Fruit fly (Drosophila melanogaster) S2 (cell line): ENCODE results near the gene CG12535.

Experiments
- CG8478 ChIP-seq: fragments of >200 bp; optimal IDR thresholded peaks from 2 replicates; lab custom pipeline; 2018
- CTCF ChIP-seq, 2 experiments: fragments of >200 bp; optimal IDR thresholded peaks; 2 replicates each; lab custom pipeline; 2018

DNA sequence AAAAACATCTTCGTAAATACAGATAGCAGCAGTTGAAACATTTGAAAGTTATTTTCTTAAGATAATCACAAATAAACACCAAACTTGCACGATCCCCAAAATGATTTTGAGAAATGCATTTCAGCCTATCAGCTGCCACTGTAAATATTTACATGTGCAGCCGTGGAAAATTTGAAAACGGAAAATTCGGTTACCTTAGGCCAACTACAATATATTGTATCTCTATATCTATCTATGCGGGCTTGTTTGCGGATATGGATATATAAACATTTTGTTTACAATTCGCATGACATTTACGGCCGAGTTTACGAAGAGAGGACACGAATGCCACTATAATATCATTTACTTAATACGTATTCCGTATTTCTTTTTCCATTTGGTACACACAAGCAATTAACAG lies 94.3 kb downstream of the CG12535 start:
- TF ChIP-seq CTCF (optimal IDR thresholded peaks at IDR 0.05; lab: Kevin White, UChicago) (no peak), CG8478 (lab: Kevin White, UChicago) (no peak)
